Fruit fly (Drosophila melanogaster): ENCODE results near the gene Dbp21E2.

dm6 chr2L:859897-860296, 48.5 kb downstream of the Dbp21E2 start, which contains the start of gene CG13950:
- TF ChIP-seq vri (GFP tag; optimal IDR thresholded peaks at IDR 0.05): no peak
- no peak for TF ChIP-seq OdsH (GFP tag; optimal IDR thresholded peaks at IDR 0.05)
- no peak for TF ChIP-seq dsx (GFP tag; optimal IDR thresholded peaks at IDR 0.05; ENCODE audit: poor library complexity, severe bottlenecking)
- TF ChIP-seq Hr39 (GFP tag; optimal IDR thresholded peaks at IDR 0.05): no peak
- no peak for TF ChIP-seq Hr38 (GFP tag; optimal IDR thresholded peaks at IDR 0.05)
- TF ChIP-seq fd59A (GFP tag; optimal IDR thresholded peaks at IDR 0.05): no peak
- TF ChIP-seq Smox (GFP tag; optimal IDR thresholded peaks at IDR 0.05): no peak
- TF ChIP-seq CG15336 (GFP tag; IDR thresholded peaks at IDR 0.05): no peak
- TF ChIP-seq CG3032 (tag; optimal IDR thresholded peaks at IDR 0.05): no peak
- no peak for TF ChIP-seq Ets21C (GFP tag; optimal IDR thresholded peaks at IDR 0.05)
- TF ChIP-seq CG6163 (GFP tag; IDR thresholded peaks at IDR 0.05): no peak
